Worm (Caenorhabditis elegans) whole organism, mixed stage, embryonic: Measurements from ENCODE around the gene nhr-60.

Source experiments
- M03D4.4 ChIP-seq: sonication (generic microtip); optimal IDR thresholded peaks from 2 replicates; lab custom pipeline; 2017; ENCODE audit warnings: mild to moderate bottlenecking, missing genetic modification characterization, missing compliant biosample characterization
- ceh-83 ChIP-seq: fragments of 200-800 bp; sonication (Bioruptor generic); optimal IDR thresholded peaks from 2 replicates; lab custom pipeline; 2018; ENCODE audit warnings: mild to moderate bottlenecking, missing genetic modification characterization, missing compliant biosample characterization
- cnd-1 ChIP-seq: fragments of 200-800 bp; sonication (Bioruptor generic); optimal IDR thresholded peaks from 2 replicates; lab custom pipeline; 2018; ENCODE audit warnings: mild to moderate bottlenecking, missing genetic modification characterization, missing compliant biosample characterization
- lin-32 ChIP-seq: fragments of 200-800 bp; sonication (Bioruptor generic); optimal IDR thresholded peaks from 2 replicates; lab custom pipeline; 2018; ENCODE audit warnings: mild to moderate bottlenecking, missing genetic modification characterization, missing compliant biosample characterization
- nhr-28 ChIP-seq: fragments of 150-350 bp; optimal IDR thresholded peaks from 2 replicates; lab custom pipeline; 2014; ENCODE audit warnings: missing biosample characterization, missing genetic modification characterization

DNA sequence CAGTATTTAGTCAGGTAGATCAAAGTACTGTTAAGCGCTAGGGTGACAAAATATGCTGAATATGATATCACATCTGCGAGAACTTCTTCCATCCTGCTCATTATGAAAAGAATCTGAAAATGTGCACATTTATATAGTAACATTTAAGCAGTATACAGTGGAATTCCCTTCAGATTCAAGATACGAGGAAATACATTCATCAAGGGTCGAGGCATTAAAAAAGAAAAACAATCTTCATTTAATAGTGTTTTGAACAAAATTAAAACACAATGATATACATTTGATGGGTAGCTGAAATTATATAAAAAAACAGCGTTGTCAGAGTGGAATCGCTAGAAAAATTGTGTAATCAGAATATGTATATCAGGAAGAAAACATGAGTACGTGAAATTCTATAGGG, 37.3 kb downstream of the nhr-60 start, which contains the start of gene str-27:
- no peak for TF ChIP-seq M03D4.4 (tag; lab: Kevin White, UChicago)
- no peak for TF ChIP-seq ceh-83 (GFP tag; lab: Kevin White, UChicago)
- TF ChIP-seq cnd-1 (tag; lab: Kevin White, UChicago), result no peak
- TF ChIP-seq nhr-28, result no peak
- no peak for TF ChIP-seq lin-32 (GFP tag; lab: Kevin White, UChicago)
